Fruit fly (Drosophila melanogaster) whole organism, wandering third instar larva: ENCODE results near the gene CG5708.

Experiments
- Abd-B ChIP-seq: fragments of >200 bp; optimal IDR thresholded peaks from 2 replicates; lab custom pipeline; 2017; ENCODE audit warnings: missing biosample characterization, missing genetic modification characterization
- CG32264 ChIP-seq: fragments of 200-800 bp; sonication (Bioruptor generic); optimal IDR thresholded peaks from 2 replicates; lab custom pipeline; 2016; ENCODE audit warnings: missing biosample characterization, missing genetic modification characterization
- Dfd ChIP-seq: fragments of >200 bp; optimal IDR thresholded peaks from 2 replicates; lab custom pipeline; 2017; ENCODE audit warnings: missing biosample characterization, missing genetic modification characterization
- Hnf4 ChIP-seq: fragments of 200-800 bp; sonication (Bioruptor generic); optimal IDR thresholded peaks from 2 replicates; lab custom pipeline; 2016; ENCODE audit warnings: missing biosample characterization, mild to moderate bottlenecking, missing genetic modification characterization
- OdsH ChIP-seq: fragments of 200-800 bp; sonication (Bioruptor generic); optimal IDR thresholded peaks from 2 replicates; lab custom pipeline; 2016; ENCODE audit warnings: missing biosample characterization, mild to moderate bottlenecking, missing genetic modification characterization
- Rel ChIP-seq, 2 experiments: fragments of 200-800 bp; sonication (Bioruptor generic) in 1 of 2; optimal IDR thresholded peaks; 2 replicates in 1 of 2; 3 replicates in 1 of 2; lab custom pipeline; 2016 to 2019; ENCODE audit warnings: mild to moderate bottlenecking in 2 of 2, missing biosample characterization in 2 of 2, missing genetic modification characterization in 2 of 2, moderate library complexity in 1 of 2
- Vsx2 ChIP-seq: fragments of 200-300, 225-300 bp; sonication (Bioruptor generic); optimal IDR thresholded peaks from 2 replicates; lab custom pipeline; 2018; ENCODE audit warnings: missing biosample characterization, missing genetic modification characterization; ENCODE audit not compliant: partially characterized antibody
- dmrt93B ChIP-seq: fragments of 200-800 bp; sonication (Bioruptor generic); optimal IDR thresholded peaks from 2 replicates; lab custom pipeline; 2018; ENCODE audit warnings: missing biosample characterization, mild to moderate bottlenecking, missing genetic modification characterization
- lola ChIP-seq: fragments of >200 bp; optimal IDR thresholded peaks from 2 replicates; lab custom pipeline; 2017; ENCODE audit warnings: missing biosample characterization, missing genetic modification characterization
- pan ChIP-seq: fragments of >200 bp; optimal IDR thresholded peaks from 2 replicates; lab custom pipeline; 2017
- psq ChIP-seq: fragments of 200-800 bp; sonication (Bioruptor generic); optimal IDR thresholded peaks from 3 replicates; lab custom pipeline; 2017; ENCODE audit warnings: missing biosample characterization, mild to moderate bottlenecking, missing genetic modification characterization, moderate library complexity
- sv ChIP-seq: fragments of 200-800 bp; sonication (Bioruptor generic); optimal IDR thresholded peaks from 3 replicates; lab custom pipeline; 2016; ENCODE audit warnings: missing biosample characterization, missing genetic modification characterization
- tai ChIP-seq: sonication (Bioruptor generic); optimal IDR thresholded peaks from 2 replicates; lab custom pipeline; 2016; ENCODE audit warnings: missing biosample characterization, missing genetic modification characterization
- usp ChIP-seq: fragments of >200 bp; optimal IDR thresholded peaks from 2 replicates; lab custom pipeline; 2017; ENCODE audit warnings: missing biosample characterization, missing genetic modification characterization

DNA sequence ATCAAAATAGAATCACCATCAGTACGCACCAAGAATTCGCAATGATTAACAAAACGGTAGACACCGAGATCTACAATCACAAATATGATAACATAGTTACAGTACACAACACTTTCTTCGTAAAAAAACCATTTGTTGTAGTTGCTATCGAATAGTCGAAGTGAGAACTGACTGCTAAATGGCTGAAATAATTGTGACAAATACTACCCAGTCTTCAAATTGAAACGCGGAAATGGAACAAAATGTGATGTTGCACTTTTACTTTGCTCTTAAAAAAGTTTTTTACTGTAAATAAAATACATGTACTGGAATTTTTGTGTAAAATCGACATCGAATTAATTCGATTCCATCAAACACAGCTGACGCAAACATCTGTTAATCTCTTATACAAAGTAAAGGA is 4.9 kb upstream of the CG5708 start, which contains the start of gene ova:
- TF ChIP-seq Abd-B (GFP tag; lab: Kevin White, UChicago) (no peak), Rel (GFP tag; optimal IDR thresholded peaks at IDR 0.05; lab: Kevin White, UChicago) (no peak), Rel (tag; optimal IDR thresholded peaks at IDR 0.05; lab: Kevin White, UChicago) (no peak), Dfd (GFP tag; lab: Kevin White, UChicago) (no peak), CG32264 (no peak), OdsH (GFP tag; lab: Kevin White, UChicago) (no peak), usp (GFP tag; lab: Kevin White, UChicago) (no peak), sv (GFP tag; lab: Kevin White, UChicago) (no peak), lola (GFP tag; lab: Kevin White, UChicago) (no peak), Vsx2 (GFP tag; lab: Kevin White, UChicago) (no peak), tai (GFP tag; lab: Kevin White, UChicago) (no peak), Hnf4 (no peak), pan (no peak), dmrt93B (no peak), psq (no peak)
